Worm (Caenorhabditis elegans): ENCODE results near the gene arc-1.

Gene arc-1

ce11 chrII:9653679-9654078 lies 21.1 kb upstream of the arc-1 start, which contains the start of gene ZK1307.2:
Gene ZK1307.2 (minus strand): TSS chrII:9653952.
- TF ChIP-seq fos-1 (tag; optimal IDR thresholded peaks at IDR 0.05) (no peak), unc-62 (GFP tag; optimal IDR thresholded peaks at IDR 0.05 in 1 of 2) (peak in 1 of 2 experiments; percentile 93), unc-62 (tag; optimal IDR thresholded peaks at IDR 0.05) (no peak)

ce11 chrII:9655530-9656139 lies 19.1 kb upstream of the arc-1 start, which contains the start of gene ZK1307.1:
Gene ZK1307.1 (minus strand): TSS chrII:9655580.
- peak; percentile 27 for TF ChIP-seq nhr-28 (tag; optimal IDR thresholded peaks at IDR 0.05)
- TF ChIP-seq php-3 (GFP tag; IDR thresholded peaks at IDR 0.05), result peak; percentile 69
- peak; percentile 47 for TF ChIP-seq pqm-1 (tag; optimal IDR thresholded peaks at IDR 0.05)
- no peak for TF ChIP-seq dmd-8 (GFP tag; IDR thresholded peaks at IDR 0.05)
- TF ChIP-seq zfp-2 (tag; optimal IDR thresholded peaks at IDR 0.05), result no peak
- no peak for TF ChIP-seq saeg-2 (GFP tag; IDR thresholded peaks at IDR 0.05)
- peak; percentile 56 for TF ChIP-seq hlh-30 (tag; optimal IDR thresholded peaks at IDR 0.05; ENCODE audit: insufficient read depth)
- no peak for TF ChIP-seq nhr-77 (tag; optimal IDR thresholded peaks at IDR 0.05)
- no peak for TF ChIP-seq fos-1 (tag; optimal IDR thresholded peaks at IDR 0.05)
- TF ChIP-seq mdl-1 (tag; optimal IDR thresholded peaks at IDR 0.05), result no peak
- no peak for TF ChIP-seq zag-1 (tag; optimal IDR thresholded peaks at IDR 0.05)

- no peak for TF ChIP-seq unc-39 (tag; optimal IDR thresholded peaks at IDR 0.05)
- no peak for TF ChIP-seq F37D6.2 (tag; optimal IDR thresholded peaks at IDR 0.05)
- no peak for TF ChIP-seq ZK337.2 (GFP tag; IDR thresholded peaks at IDR 0.05)
- no peak for TF ChIP-seq lin-29 (GFP tag; IDR thresholded peaks at IDR 0.05)
- TF ChIP-seq mdt-29 (GFP tag; IDR thresholded peaks at IDR 0.05), result no peak
- TF ChIP-seq attf-4 (tag; optimal IDR thresholded peaks at IDR 0.05), result no peak
- TF ChIP-seq lin-13 (GFP tag; optimal IDR thresholded peaks at IDR 0.05), result peak; percentile 84
- TF ChIP-seq jun-1 (tag; optimal IDR thresholded peaks at IDR 0.05), result no peak
- no peak for TF ChIP-seq mes-2 (tag; optimal IDR thresholded peaks at IDR 0.05; ENCODE audit: poor library complexity, severe bottlenecking)
- no peak for TF ChIP-seq daf-16 (GFP tag; optimal IDR thresholded peaks at IDR 0.05)
- TF ChIP-seq daf-16 (tag; optimal IDR thresholded peaks at IDR 0.05), result peak; percentile 65
- peak; percentile 62 for TF ChIP-seq nhr-28 (tag; optimal IDR thresholded peaks at IDR 0.05)
- no peak for TF ChIP-seq egl-27 (tag; optimal IDR thresholded peaks at IDR 0.05)
- TF ChIP-seq lin-1 (GFP tag; IDR thresholded peaks at IDR 0.05), result no peak
- TF ChIP-seq fkh-10 (GFP tag; optimal IDR thresholded peaks at IDR 0.05), result no peak
- no peak for TF ChIP-seq ceh-62 (tag; optimal IDR thresholded peaks at IDR 0.05)
- no peak for TF ChIP-seq set-16 (GFP tag; IDR thresholded peaks at IDR 0.05)
- no peak for TF ChIP-seq ztf-7 (tag; optimal IDR thresholded peaks at IDR 0.05)
- no peak for TF ChIP-seq nhr-76 (tag; optimal IDR thresholded peaks at IDR 0.05)
- no peak for TF ChIP-seq lir-3 (tag; optimal IDR thresholded peaks at IDR 0.05)
- TF ChIP-seq madf-5 (GFP tag; IDR thresholded peaks at IDR 0.05), result no peak
- no peak for TF ChIP-seq zag-1 (tag; optimal IDR thresholded peaks at IDR 0.05)
- TF ChIP-seq zip-11 (GFP tag; IDR thresholded peaks at IDR 0.05), result no peak
- no peak for TF ChIP-seq ceh-82 (tag; optimal IDR thresholded peaks at IDR 0.05)
- TF ChIP-seq lin-15B (tag; optimal IDR thresholded peaks at IDR 0.05), result no peak
- TF ChIP-seq fos-1 (tag; optimal IDR thresholded peaks at IDR 0.05), result no peak
- peak; percentile 2 for TF ChIP-seq aha-1 (tag)
- TF ChIP-seq T26A8.4 (GFP tag; IDR thresholded peaks at IDR 0.05), result no peak
- no peak for TF ChIP-seq lin-39 (tag; optimal IDR thresholded peaks at IDR 0.05)
- TF ChIP-seq nhr-111 (GFP tag; optimal IDR thresholded peaks at IDR 0.05), result no peak
- no peak for TF ChIP-seq daf-8 (GFP tag; IDR thresholded peaks at IDR 0.05)
- no peak for TF ChIP-seq ztf-11 (tag; optimal IDR thresholded peaks at IDR 0.05)
- TF ChIP-seq F44E2.7 (GFP tag; IDR thresholded peaks at IDR 0.05), result no peak
- TF ChIP-seq lsy-2 (tag; optimal IDR thresholded peaks at IDR 0.05), result no peak
- TF ChIP-seq nhr-10 (tag; optimal IDR thresholded peaks at IDR 0.05), result no peak
- no peak for TF ChIP-seq D1046.2 (GFP tag; IDR thresholded peaks at IDR 0.05)
- no peak for TF ChIP-seq duxl-1 (tag; optimal IDR thresholded peaks at IDR 0.05; ENCODE audit: poor library complexity)
- no peak for TF ChIP-seq snpc-1.2 (GFP tag; IDR thresholded peaks at IDR 0.05)
Measured at ce11 chrII:9656210-9656755, 18.5 kb upstream of the arc-1 start, which contains the start of gene gstk-1. Gene gstk-1 (plus strand): TSS chrII:9656705.

Measured in whole organism, L4 larva.